1 worm cellular context compared by ENCODE assay signal in genomic region chrIV:440509-440908, ce11.
TF ChIP-seq lines count a peak whose summit lies in the region.

Gene hum-8 (minus strand): TSS chrIV:440554.

TF ChIP-seq in whole organism, L4 larva, 104 proteins besides CTCF, POLR2A, EP300 and RAD21 (continued from another document):
- TF ChIP-seq daf-16 (GFP tag; optimal IDR thresholded peaks at IDR 0.05; lab: Kevin White, UChicago): no peak
- peak; percentile 91 for TF ChIP-seq daf-16 (tag; optimal IDR thresholded peaks at IDR 0.05; lab: Kevin White, UChicago)
- TF ChIP-seq lin-38 (GFP tag; IDR thresholded peaks at IDR 0.05; lab: Robert Waterston, UW): no peak
- TF ChIP-seq ceh-82 (tag; optimal IDR thresholded peaks at IDR 0.05; lab: Kevin White, UChicago): no peak
- no peak for TF ChIP-seq nhr-6 (tag; optimal IDR thresholded peaks at IDR 0.05; lab: Kevin White, UChicago)
- no peak for TF ChIP-seq zip-11 (GFP tag; IDR thresholded peaks at IDR 0.05; lab: Robert Waterston, UW)
- TF ChIP-seq aha-1 (tag; lab: Kevin White, UChicago): peak; percentile 75
- no peak for TF ChIP-seq spr-1 (tag; optimal IDR thresholded peaks at IDR 0.05; lab: Kevin White, UChicago)
- TF ChIP-seq pqm-1 (tag; optimal IDR thresholded peaks at IDR 0.05; lab: Kevin White, UChicago): peak; percentile 89
- TF ChIP-seq nhr-28 (tag; optimal IDR thresholded peaks at IDR 0.05; lab: Kevin White, UChicago): peak; percentile 85
- TF ChIP-seq set-16 (GFP tag; IDR thresholded peaks at IDR 0.05; lab: Robert Waterston, UW): no peak
- no peak for TF ChIP-seq nhr-102 (tag; optimal IDR thresholded peaks at IDR 0.05; lab: Kevin White, UChicago)
- TF ChIP-seq pha-4 (GFP tag; IDR thresholded peaks at IDR 0.05; lab: Robert Waterston, UW): no peak
- TF ChIP-seq pha-4 (tag; optimal IDR thresholded peaks at IDR 0.05; lab: Kevin White, UChicago): no peak
- TF ChIP-seq F37D6.2 (tag; optimal IDR thresholded peaks at IDR 0.05; lab: Kevin White, UChicago): no peak
- no peak for TF ChIP-seq attf-4 (tag; optimal IDR thresholded peaks at IDR 0.05; lab: Kevin White, UChicago)
- TF ChIP-seq ctbp-1 (GFP tag; IDR thresholded peaks at IDR 0.05; lab: Robert Waterston, UW): no peak
- no peak for TF ChIP-seq nhr-41 (GFP tag; IDR thresholded peaks at IDR 0.05; lab: Robert Waterston, UW)
- no peak for TF ChIP-seq T26A8.4 (GFP tag; IDR thresholded peaks at IDR 0.05; lab: Robert Waterston, UW)
- TF ChIP-seq Y105C5A.15 (GFP tag; IDR thresholded peaks at IDR 0.05; lab: Robert Waterston, UW): no peak
- TF ChIP-seq saeg-2 (GFP tag; IDR thresholded peaks at IDR 0.05; lab: Robert Waterston, UW): no peak
- TF ChIP-seq R02D3.7 (tag; optimal IDR thresholded peaks at IDR 0.05; lab: Kevin White, UChicago): no peak
- no peak for TF ChIP-seq mes-2 (tag; optimal IDR thresholded peaks at IDR 0.05; lab: Kevin White, UChicago; ENCODE audit: poor library complexity, severe bottlenecking)
- no peak for TF ChIP-seq F49E8.2 (tag; optimal IDR thresholded peaks at IDR 0.05; lab: Kevin White, UChicago; ENCODE audit: borderline replicate concordance)
